Worm (Caenorhabditis elegans): ENCODE results near the gene sri-4.

Gene sri-4

ce11 chrV:748044-748443, at the start of gene sri-4:
Gene sri-4, plus strand, starts transcription at chrV:748344.
- TF ChIP-seq syd-9 (tag; optimal IDR thresholded peaks at IDR 0.05) (no peak), C38D4.7 (GFP tag; optimal IDR thresholded peaks at IDR 0.05) (no peak), sox-4 (tag; optimal IDR thresholded peaks at IDR 0.05) (no peak), ceh-48 (tag; optimal IDR thresholded peaks at IDR 0.05) (no peak), lim-6 (tag; optimal IDR thresholded peaks at IDR 0.05) (no peak), hlh-15 (tag; optimal IDR thresholded peaks at IDR 0.05) (no peak)

ce11 chrV:699051-699450, 49.1 kb upstream of the sri-4 start:
- TF ChIP-seq ceh-22 (tag; optimal IDR thresholded peaks at IDR 0.05) (no peak), sox-2 (GFP tag; IDR thresholded peaks at IDR 0.05) (no peak), elt-4 (tag; optimal IDR thresholded peaks at IDR 0.05) (no peak), C38D4.7 (GFP tag; optimal IDR thresholded peaks at IDR 0.05) (no peak), unc-55 (GFP tag; optimal IDR thresholded peaks at IDR 0.05) (no peak), ceh-6 (GFP tag; optimal IDR thresholded peaks at IDR 0.05) (no peak), elt-2 (tag; optimal IDR thresholded peaks at IDR 0.05) (no peak), eyg-1 (tag; optimal IDR thresholded peaks at IDR 0.05) (no peak), odd-2 (tag; optimal IDR thresholded peaks at IDR 0.05) (no peak), ztf-16 (tag; optimal IDR thresholded peaks at IDR 0.05) (no peak), ama-1 (optimal IDR thresholded peaks at IDR 0.05) (no peak), dve-1 (tag; optimal IDR thresholded peaks at IDR 0.05) (no peak), C08G9.2 (tag; optimal IDR thresholded peaks at IDR 0.05) (no peak), zip-5 (tag; optimal IDR thresholded peaks at IDR 0.05) (no peak), ceh-9 (tag; optimal IDR thresholded peaks at IDR 0.05) (no peak), pat-9 (tag; optimal IDR thresholded peaks at IDR 0.05) (no peak), nfya-1 (tag; optimal IDR thresholded peaks at IDR 0.05) (no peak)

ce11 chrV:699489-700129, 48.5 kb upstream of the sri-4 start, which contains the start of the genes ugt-29 and srx-5:
Gene ugt-29, minus strand, starts transcription at chrV:699589.
Gene srx-5, plus strand, starts transcription at chrV:700079.
- TF ChIP-seq ceh-45 (GFP tag; IDR thresholded peaks at IDR 0.05) (no peak), sdc-2 (tag; optimal IDR thresholded peaks at IDR 0.05) (no peak), ceh-6 (GFP tag; optimal IDR thresholded peaks at IDR 0.05) (no peak), ceh-14 (tag; optimal IDR thresholded peaks at IDR 0.05) (no peak), tbx-7 (tag; optimal IDR thresholded peaks at IDR 0.05) (no peak), lim-6 (tag; optimal IDR thresholded peaks at IDR 0.05) (no peak), nfya-1 (tag; optimal IDR thresholded peaks at IDR 0.05) (no peak), ceh-22 (tag; optimal IDR thresholded peaks at IDR 0.05) (no peak), F13H6.1 (tag; optimal IDR thresholded peaks at IDR 0.05) (no peak), pag-3 (tag; optimal IDR thresholded peaks at IDR 0.05; ENCODE audit: borderline replicate concordance) (no peak), elt-2 (tag; optimal IDR thresholded peaks at IDR 0.05) (no peak), ceh-18 (tag; optimal IDR thresholded peaks at IDR 0.05) (no peak), nhr-11 (tag; optimal IDR thresholded peaks at IDR 0.05) (no peak), C38D4.7 (GFP tag; optimal IDR thresholded peaks at IDR 0.05) (no peak), fkh-10 (GFP tag; optimal IDR thresholded peaks at IDR 0.05) (no peak), K02D7.2 (tag; optimal IDR thresholded peaks at IDR 0.05) (no peak)

DNA sequence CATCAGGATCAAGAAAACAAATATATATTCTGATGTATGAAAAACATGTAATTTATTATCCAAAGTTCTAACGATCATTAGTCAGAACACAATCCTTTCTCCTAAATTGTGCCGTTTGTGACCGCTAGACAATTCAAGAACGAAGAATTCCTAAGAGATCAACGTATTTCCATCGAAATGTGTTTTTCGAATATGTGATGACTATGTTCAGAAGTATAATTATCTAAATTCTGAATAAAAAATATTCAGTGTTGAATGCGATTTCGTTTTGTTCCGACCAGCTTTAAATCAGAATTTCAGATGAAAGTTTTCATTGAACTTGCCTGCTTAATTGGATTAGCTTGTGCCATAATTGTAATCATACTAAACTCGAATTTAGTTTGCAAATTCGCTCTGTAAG, 45.9 kb upstream of the sri-4 start, which contains the start of gene srbc-37:
Gene srbc-37 (plus strand): TSS at position 301 of the 400 bp plus-strand sequence.
- TF ChIP-seq nfya-1 (tag; optimal IDR thresholded peaks at IDR 0.05): no peak
- TF ChIP-seq madf-2 (tag; optimal IDR thresholded peaks at IDR 0.05): no peak
- no peak for TF ChIP-seq hlh-15 (tag; optimal IDR thresholded peaks at IDR 0.05)
- TF ChIP-seq fkh-6 (tag; optimal IDR thresholded peaks at IDR 0.05): no peak
- TF ChIP-seq pqm-1 (tag; optimal IDR thresholded peaks at IDR 0.05): no peak
- no peak for TF ChIP-seq dve-1 (tag; optimal IDR thresholded peaks at IDR 0.05)
